Fruit fly (Drosophila melanogaster): ENCODE measurements around the gene CG14717.

The CG14717 gene

DNA sequence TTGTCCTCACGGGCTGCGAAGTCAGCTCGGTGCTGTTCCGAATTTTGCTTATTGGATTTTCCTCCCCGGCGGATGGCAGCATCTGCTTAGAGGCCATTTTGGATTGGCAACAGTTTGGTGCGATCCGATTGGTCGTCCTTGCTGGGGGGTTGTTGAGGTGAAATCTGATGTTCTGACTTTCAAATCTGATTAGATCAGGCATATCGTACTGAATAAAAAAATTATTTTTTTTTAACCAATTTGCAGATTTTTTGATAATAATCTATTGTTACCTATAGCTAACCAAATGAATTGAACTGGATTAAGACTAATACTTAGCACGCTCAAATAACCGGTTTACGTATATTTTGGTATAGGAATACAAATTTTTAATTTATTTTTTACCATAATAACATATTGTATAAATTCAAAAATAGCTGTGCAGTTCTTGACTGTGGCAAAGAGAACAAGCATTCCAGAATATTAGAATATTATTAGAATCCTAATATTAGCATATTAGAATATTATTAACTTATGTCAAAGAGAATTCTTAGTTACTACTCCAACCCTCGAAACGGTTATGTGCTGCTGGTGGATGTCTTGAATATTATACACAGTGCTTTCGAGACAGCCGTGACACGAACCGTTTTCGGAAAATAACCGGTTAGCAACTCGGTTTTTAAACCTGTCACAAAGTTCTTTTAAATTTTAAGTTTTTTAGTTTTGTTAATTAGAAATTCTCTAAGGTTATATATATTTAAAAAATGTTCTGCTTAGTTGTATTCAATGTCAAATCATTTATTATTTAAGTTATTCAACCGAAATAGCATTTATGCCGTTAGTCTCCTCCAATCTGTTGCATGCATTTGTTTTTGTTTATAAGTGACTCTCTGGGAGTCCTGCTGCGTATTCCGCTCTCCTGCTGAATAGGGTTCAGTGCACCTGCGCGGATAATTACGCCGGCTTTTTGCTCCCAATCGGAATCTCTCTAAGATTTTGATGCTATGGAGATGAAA lies 1.7 kb upstream of the CG14717 start, which contains the start of gene Fer3:
Gene Fer3, minus strand, starts transcription at position 1 of the 995 bp plus-strand sequence.
- no peak for TF ChIP-seq CG17801 (GFP tag; optimal IDR thresholded peaks at IDR 0.05; ENCODE audit: partially characterized antibody)

DNA sequence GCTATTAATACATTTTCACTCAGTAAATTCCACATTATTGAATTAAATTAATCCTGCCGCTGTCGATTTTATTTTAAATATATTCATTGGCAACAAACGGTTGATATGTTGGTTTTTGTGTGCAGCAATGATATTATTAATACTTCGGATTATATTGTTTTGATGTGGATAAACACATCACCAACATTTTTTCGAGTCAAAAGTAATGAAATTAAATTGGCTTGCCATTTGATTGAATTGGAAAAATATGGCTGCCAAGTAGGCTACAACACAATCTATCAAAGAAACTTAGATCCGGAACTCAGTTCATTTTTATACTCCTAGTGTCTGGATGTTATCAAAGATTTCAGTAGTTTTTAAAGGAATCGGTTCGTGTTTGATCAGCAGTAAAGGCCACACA lies 4.0 kb downstream of the CG14717 start, which contains the start of gene CG14718:
Gene CG14718, plus strand, starts transcription at position 301 of the 400 bp plus-strand sequence.
- no peak for TF ChIP-seq CG17801 (GFP tag; optimal IDR thresholded peaks at IDR 0.05; ENCODE audit: partially characterized antibody)

DNA sequence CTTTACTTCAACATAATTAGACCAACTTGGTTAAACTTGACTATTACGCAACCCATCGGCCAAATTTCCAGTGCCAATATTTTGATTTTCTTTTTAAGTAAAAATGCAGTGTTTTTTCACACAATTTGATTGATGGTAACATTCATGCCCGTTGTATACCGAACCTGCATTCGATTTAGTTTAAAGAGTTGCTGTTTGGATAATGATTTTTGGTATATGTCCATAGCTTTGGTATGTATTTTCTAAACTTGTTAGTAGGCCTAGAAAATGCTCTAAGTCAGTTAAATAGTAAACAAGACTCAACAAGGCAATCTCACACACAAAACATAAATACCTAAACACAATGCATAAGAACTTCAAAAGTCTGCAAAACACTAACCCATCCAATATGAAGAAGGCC lies 7.4 kb downstream of the CG14717 start, which contains the start of gene I-t:
Gene I-t, plus strand, starts transcription at position 301 of the 400 bp plus-strand sequence.
- no peak for TF ChIP-seq CG17801 (GFP tag; optimal IDR thresholded peaks at IDR 0.05; ENCODE audit: partially characterized antibody)

DNA sequence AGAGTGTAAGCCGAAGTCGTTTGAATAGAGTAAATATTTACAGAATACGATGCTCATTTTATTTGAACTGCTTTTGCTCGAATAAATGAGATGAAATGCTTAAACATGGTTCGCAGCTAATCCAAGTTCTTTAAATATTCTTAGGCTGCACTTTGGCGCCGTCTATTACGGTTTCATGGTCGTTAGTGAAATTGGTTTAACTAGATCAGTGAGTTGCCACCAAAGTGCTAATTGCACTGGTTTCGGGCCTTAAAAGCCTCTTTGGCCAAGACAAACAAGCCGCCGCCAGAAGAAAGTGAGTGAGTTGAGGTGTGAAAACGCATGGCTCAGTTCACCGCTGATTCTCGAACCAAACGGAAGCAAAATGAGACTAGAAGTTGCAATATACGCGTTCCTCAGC lies 15.1 kb downstream of the CG14717 start, which contains the start of gene CG14720:
Gene CG14720, plus strand, starts transcription at position 301 of the 400 bp plus-strand sequence.
- TF ChIP-seq CG17801 (GFP tag; optimal IDR thresholded peaks at IDR 0.05; ENCODE audit: partially characterized antibody) = no peak

DNA sequence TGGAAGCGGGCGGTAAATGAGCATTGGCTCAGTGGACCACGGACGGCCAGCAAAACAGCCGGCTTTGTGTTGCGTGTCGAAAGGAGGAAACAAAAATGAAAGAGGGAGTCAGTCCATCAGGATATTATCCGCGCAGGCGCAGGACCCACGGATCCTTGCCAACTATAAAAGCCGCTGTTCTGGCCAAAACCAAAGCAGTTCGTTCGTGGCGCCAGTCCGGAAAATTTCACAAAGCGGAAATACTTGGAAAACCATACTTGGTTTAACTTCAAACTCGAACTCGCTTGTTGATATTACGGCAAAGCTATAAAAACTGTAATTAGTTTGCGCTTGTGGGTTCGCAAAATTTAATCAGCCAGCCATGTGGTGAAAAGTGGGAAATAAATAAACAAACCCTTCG lies 25.3 kb downstream of the CG14717 start, which contains the start of gene CG12594:
Gene CG12594, plus strand, starts transcription at position 142 of the 400 bp plus-strand sequence.
- TF ChIP-seq CG17801 (GFP tag; optimal IDR thresholded peaks at IDR 0.05; ENCODE audit: partially characterized antibody) = no peak

DNA sequence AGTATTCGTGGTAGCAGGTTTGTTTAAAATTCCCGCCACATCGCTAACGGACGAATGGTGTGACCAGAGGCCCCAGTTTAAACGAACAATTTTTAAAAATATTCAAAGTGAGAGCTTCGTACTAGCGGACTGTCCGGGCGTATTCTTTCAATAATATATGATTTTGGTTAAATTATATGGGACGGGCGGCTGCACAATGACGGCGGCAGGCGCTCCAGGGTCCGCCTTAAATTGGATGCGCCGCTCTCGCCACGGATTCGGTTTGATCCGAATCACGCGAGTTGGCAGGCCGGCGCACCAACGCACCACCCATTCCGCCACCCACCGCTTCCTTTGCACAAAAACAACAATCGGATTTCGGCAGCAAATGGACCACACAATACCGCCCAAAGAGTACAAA lies 39.0 kb downstream of the CG14717 start, which contains the start of gene CG14721:
Gene CG14721, plus strand, starts transcription at position 111 of the 400 bp plus-strand sequence.
- TF ChIP-seq CG17801 (GFP tag; optimal IDR thresholded peaks at IDR 0.05; ENCODE audit: partially characterized antibody) = no peak

DNA sequence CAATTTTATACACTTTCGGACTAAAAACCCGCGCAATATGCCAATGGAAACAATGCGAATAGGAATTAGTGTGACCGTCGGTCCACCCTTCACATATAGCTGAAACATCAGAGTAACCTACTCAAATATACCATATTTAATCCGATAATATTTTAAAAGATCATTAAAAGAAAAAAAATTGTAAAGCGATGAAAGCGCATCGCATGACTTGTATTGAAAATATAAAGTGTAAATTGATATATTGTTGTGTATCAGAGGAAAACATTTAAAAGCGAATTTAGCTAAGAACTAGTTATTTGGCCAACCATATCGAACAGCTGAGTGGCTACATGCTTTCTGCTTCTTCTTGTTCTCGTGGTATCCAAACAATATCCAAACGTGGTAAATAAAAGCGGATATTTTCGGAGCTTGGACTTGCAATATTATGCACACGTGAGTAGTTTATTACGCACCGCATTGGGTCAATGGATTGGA lies 45.5 kb downstream of the CG14717 start, which contains the start of the genes Blm and CG14722:
Gene Blm, minus strand, starts transcription at position 54 of the 474 bp plus-strand sequence.
Gene CG14722, plus strand, starts transcription at position 161 of the 474 bp plus-strand sequence.
- TF ChIP-seq CG17801 (GFP tag; optimal IDR thresholded peaks at IDR 0.05; ENCODE audit: partially characterized antibody) = no peak
